Worm (Caenorhabditis elegans) whole organism, L2 larva: ENCODE measurements around the gene gst-35.

Experiments
- C34F6.9 ChIP-seq: fragments of 150-350 bp; optimal IDR thresholded peaks from 2 replicates; lab custom pipeline; 2014; ENCODE audit warnings: missing biosample characterization, missing genetic modification characterization
- F13H6.1 ChIP-seq: sonication (generic microtip); optimal IDR thresholded peaks from 2 replicates; lab custom pipeline; 2016; ENCODE audit warnings: missing genetic modification characterization, missing compliant biosample characterization
- R02D3.7 ChIP-seq: fragments of 150-350 bp; optimal IDR thresholded peaks from 2 replicates; lab custom pipeline; 2014; ENCODE audit warnings: missing biosample characterization, missing genetic modification characterization
- Y55F3AM.14 ChIP-seq: fragments of 200-800 bp; sonication (Bioruptor generic); optimal IDR thresholded peaks from 2 replicates; lab custom pipeline; 2018; ENCODE audit warnings: mild to moderate bottlenecking, missing genetic modification characterization, missing compliant biosample characterization
- ZK546.5 ChIP-seq: sonication (generic microtip); optimal IDR thresholded peaks from 2 replicates; lab custom pipeline; 2017; ENCODE audit warnings: missing biosample characterization, missing genetic modification characterization
- alr-1 ChIP-seq: fragments of 150-350 bp; optimal IDR thresholded peaks from 2 replicates; lab custom pipeline; 2014; ENCODE audit warnings: missing biosample characterization, missing genetic modification characterization
- aly-2 ChIP-seq: fragments of 150-350 bp; optimal IDR thresholded peaks from 2 replicates; lab custom pipeline; 2014; ENCODE audit warnings: missing biosample characterization, missing genetic modification characterization
- ama-1 ChIP-seq: fragments of 150-350 bp; optimal IDR thresholded peaks from 2 replicates; lab custom pipeline; 2018; ENCODE audit warnings: inconsistent platforms
- blmp-1 ChIP-seq: sonication (generic microtip); optimal IDR thresholded peaks from 2 replicates; lab custom pipeline; 2017; ENCODE audit warnings: missing genetic modification characterization, mild to moderate bottlenecking, missing compliant biosample characterization, antibody characterized with exemption, moderate library complexity; ENCODE audit not compliant: insufficient read depth
- ceh-16 ChIP-seq: fragments of 150-350 bp; optimal IDR thresholded peaks from 2 replicates; lab custom pipeline; 2014; ENCODE audit warnings: missing biosample characterization, missing genetic modification characterization
- ceh-82 ChIP-seq: fragments of 150-350 bp; optimal IDR thresholded peaks from 2 replicates; lab custom pipeline; 2014; ENCODE audit warnings: missing biosample characterization, missing genetic modification characterization
- crh-2 ChIP-seq: sonication (generic microtip); optimal IDR thresholded peaks from 2 replicates; lab custom pipeline; 2017; ENCODE audit warnings: missing biosample characterization, missing genetic modification characterization
- dmd-4 ChIP-seq: sonication (generic microtip); optimal IDR thresholded peaks from 2 replicates; lab custom pipeline; 2017; ENCODE audit warnings: missing biosample characterization, missing genetic modification characterization
- egl-27 ChIP-seq: sonication (generic microtip); optimal IDR thresholded peaks from 3 replicates; lab custom pipeline; 2017; ENCODE audit warnings: missing biosample characterization, missing genetic modification reagents, missing genetic modification characterization
- elt-1 ChIP-seq: fragments of 150-350 bp; optimal IDR thresholded peaks from 2 replicates; lab custom pipeline; 2014; ENCODE audit warnings: missing biosample characterization, missing genetic modification characterization
- elt-3 ChIP-seq: sonication (generic microtip); optimal IDR thresholded peaks from 2 replicates; lab custom pipeline; 2017; ENCODE audit warnings: missing biosample characterization, missing genetic modification characterization
- fos-1 ChIP-seq: fragments of 150-350 bp; optimal IDR thresholded peaks from 2 replicates; lab custom pipeline; 2014; ENCODE audit warnings: missing biosample characterization, missing genetic modification characterization
- lin-11 ChIP-seq: fragments of 150-350 bp; sonication (generic microtip); optimal IDR thresholded peaks from 2 replicates; lab custom pipeline; 2014; ENCODE audit warnings: missing biosample characterization, missing genetic modification characterization, inconsistent platforms, mixed read lengths
- lin-13 ChIP-seq: fragments of 150-350 bp; optimal IDR thresholded peaks from 2 replicates; lab custom pipeline; 2014; ENCODE audit warnings: missing biosample characterization, missing genetic modification reagents, missing genetic modification characterization
- lin-39 ChIP-seq: fragments of 150-350 bp; optimal IDR thresholded peaks from 2 replicates; lab custom pipeline; 2014; ENCODE audit warnings: missing biosample characterization, missing genetic modification reagents, missing genetic modification characterization
- lsy-2 ChIP-seq, 2 experiments: fragments of 150-350 bp in 1 of 2; sonication (generic microtip) in 1 of 2; optimal IDR thresholded peaks; 2 replicates each; lab custom pipeline; 2014 to 2017; ENCODE audit warnings: missing biosample characterization in 2 of 2, missing genetic modification characterization in 2 of 2
- mab-5 ChIP-seq: fragments of 150-350 bp; optimal IDR thresholded peaks from 2 replicates; lab custom pipeline; 2014; ENCODE audit warnings: missing biosample characterization, missing genetic modification characterization
- mbf-1 ChIP-seq: sonication (generic microtip); optimal IDR thresholded peaks from 2 replicates; lab custom pipeline; 2017; ENCODE audit warnings: missing biosample characterization, missing genetic modification characterization
- mdl-1 ChIP-seq, 2 experiments: fragments of 150-350 bp in 1 of 2; sonication (generic microtip) in 1 of 2; optimal IDR thresholded peaks; 2 replicates each; lab custom pipeline; 2017; ENCODE audit warnings: missing biosample characterization in 2 of 2, missing genetic modification characterization in 2 of 2
- nhr-10 ChIP-seq: sonication (generic microtip); optimal IDR thresholded peaks from 2 replicates; lab custom pipeline; 2017; ENCODE audit warnings: missing biosample characterization, missing genetic modification characterization
- nhr-11 ChIP-seq: fragments of 150-350 bp; optimal IDR thresholded peaks from 2 replicates; lab custom pipeline; 2014; ENCODE audit warnings: missing biosample characterization, missing genetic modification characterization
- nhr-12 ChIP-seq: fragments of 150-350 bp; optimal IDR thresholded peaks from 2 replicates; lab custom pipeline; 2014; ENCODE audit warnings: missing biosample characterization, missing genetic modification characterization
- nhr-129 ChIP-seq: fragments of 150-350 bp; optimal IDR thresholded peaks from 2 replicates; lab custom pipeline; 2014; ENCODE audit warnings: missing biosample characterization, missing genetic modification characterization
- nhr-23 ChIP-seq: fragments of 150-350 bp; optimal IDR thresholded peaks from 2 replicates; lab custom pipeline; 2014; ENCODE audit warnings: missing biosample characterization, missing genetic modification reagents, missing genetic modification characterization
- skn-1 ChIP-seq: sonication (generic microtip); optimal IDR thresholded peaks from 2 replicates; lab custom pipeline; 2017; ENCODE audit warnings: missing biosample characterization, missing genetic modification characterization
- sma-3 ChIP-seq: sonication (generic microtip); optimal IDR thresholded peaks from 2 replicates; lab custom pipeline; 2016; ENCODE audit warnings: missing genetic modification reagents, missing genetic modification characterization, missing compliant biosample characterization
- sma-9 ChIP-seq, 2 experiments: fragments of 150-350 bp in 1 of 2; sonication (generic microtip) in 1 of 2; optimal IDR thresholded peaks; 2 replicates each; lab custom pipeline; 2014 to 2016; ENCODE audit warnings: missing genetic modification characterization in 2 of 2, mild to moderate bottlenecking in 1 of 2, missing biosample characterization in 1 of 2, missing compliant biosample characterization in 1 of 2, missing genetic modification reagents in 1 of 2, moderate library complexity in 1 of 2
- snpc-4 ChIP-seq: fragments of 150-350 bp; optimal IDR thresholded peaks from 2 replicates; lab custom pipeline; 2014; ENCODE audit warnings: missing biosample characterization, missing genetic modification characterization
- unc-39 ChIP-seq: fragments of 150-350 bp; optimal IDR thresholded peaks from 2 replicates; lab custom pipeline; 2014; ENCODE audit warnings: missing biosample characterization, missing genetic modification characterization
- unc-55 ChIP-seq: fragments of 150-350 bp; sonication (generic microtip); optimal IDR thresholded peaks from 3 replicates; lab custom pipeline; 2014; ENCODE audit warnings: missing biosample characterization, missing genetic modification reagents, missing genetic modification characterization

Gene gst-35

DNA sequence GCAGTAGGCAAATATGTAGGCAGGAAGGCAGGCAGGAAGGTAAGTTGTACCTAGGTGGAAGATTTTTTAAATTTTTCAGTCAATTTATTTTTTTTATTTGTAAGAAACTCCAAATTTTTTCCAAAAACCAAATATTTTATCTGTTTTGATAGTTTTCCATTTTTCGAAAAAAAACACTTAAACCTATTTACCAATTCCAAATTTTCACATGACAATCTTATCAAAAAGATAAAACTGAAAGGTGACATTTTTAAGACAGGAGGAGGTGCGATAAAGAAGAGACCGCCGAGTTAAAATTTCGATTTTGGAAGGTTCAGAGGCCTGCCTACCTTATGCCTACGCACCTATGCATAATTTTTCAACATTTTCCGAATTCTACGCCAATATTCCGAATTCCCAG, 5.8 kb upstream of the gst-35 start:
- TF ChIP-seq snpc-4 (no peak), fos-1 (tag; lab: Kevin White, UChicago) (peak; percentile 7), dmd-4 (tag; lab: Kevin White, UChicago) (no peak), egl-27 (tag; lab: Kevin White, UChicago) (no peak), nhr-23 (no peak)

DNA sequence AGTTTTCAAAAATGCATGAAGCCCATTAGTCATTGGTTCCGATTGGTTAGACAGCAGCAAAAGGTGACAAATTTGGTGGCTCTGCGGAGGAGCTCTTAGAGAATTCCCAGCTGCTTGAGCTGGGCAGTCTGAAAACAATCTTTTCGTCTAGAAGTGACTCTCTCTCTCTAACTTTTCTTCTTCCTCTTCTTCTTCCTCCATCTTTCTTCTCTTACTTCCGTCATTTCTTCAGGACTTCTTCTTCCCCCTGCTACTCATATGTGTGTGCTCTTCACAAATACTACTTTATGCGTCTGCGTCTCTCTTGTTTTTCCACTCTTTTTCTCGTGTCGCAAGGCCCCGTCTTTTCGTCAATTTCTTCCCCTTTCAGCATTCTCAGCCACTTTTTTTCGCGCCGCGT, 4.8 kb upstream of the gst-35 start:
- TF ChIP-seq C34F6.9 (peak; percentile 76), sma-9 (GFP tag; optimal IDR thresholded peaks at IDR 0.05; lab: Kevin White, UChicago) (peak; percentile 45), sma-9 (tag; optimal IDR thresholded peaks at IDR 0.05; lab: Kevin White, UChicago) (no peak), lin-11 (tag; lab: Kevin White, UChicago) (no peak), nhr-23 (no peak), mdl-1 (tag; optimal IDR thresholded peaks at IDR 0.05; lab: Kevin White, UChicago) (no peak), mbf-1 (tag; lab: Kevin White, UChicago) (no peak), ZK546.5 (tag; lab: Kevin White, UChicago) (no peak), unc-55 (GFP tag; lab: Kevin White, UChicago) (peak; percentile 70), dmd-4 (tag; lab: Kevin White, UChicago) (no peak), ama-1 (lab: Kevin White, UChicago) (no peak), egl-27 (tag; lab: Kevin White, UChicago) (no peak), crh-2 (tag; lab: Kevin White, UChicago) (no peak), elt-3 (tag; lab: Kevin White, UChicago) (no peak), lsy-2 (tag; optimal IDR thresholded peaks at IDR 0.05; lab: Kevin White, UChicago) (peak in 1 of 2 experiments; percentile 25), elt-1 (no peak), nhr-129 (tag; lab: Kevin White, UChicago) (peak; percentile 45)

DNA sequence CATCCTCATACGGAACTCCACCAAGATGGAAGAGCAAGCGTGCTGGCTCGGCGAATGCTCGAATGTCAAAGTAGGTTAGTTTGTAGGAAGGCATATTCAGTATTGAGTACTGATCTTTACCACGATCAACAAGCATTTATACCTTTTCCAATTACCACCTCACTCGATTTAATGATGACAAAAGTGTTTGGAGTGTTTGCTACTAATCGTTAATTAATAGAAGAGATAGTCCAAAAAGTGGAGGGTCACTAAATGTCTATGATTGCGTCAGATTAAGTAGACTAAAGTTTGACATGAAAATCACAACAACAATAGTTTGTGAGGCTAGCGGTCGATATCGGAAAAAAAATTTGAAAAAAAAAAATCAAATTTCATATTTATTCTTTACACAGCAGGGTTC, 2.0 kb downstream of the gst-35 start, which contains the start of gene gst-34:
TSS of gene gst-34 (minus strand) at position 101 of the 400 bp plus-strand sequence.
- TF ChIP-seq lin-39 (no peak), dmd-4 (tag; lab: Kevin White, UChicago) (no peak), nhr-10 (no peak), nhr-12 (tag; lab: Kevin White, UChicago) (no peak), aly-2 (tag; lab: Kevin White, UChicago) (no peak), mab-5 (tag; lab: Kevin White, UChicago) (no peak), nhr-11 (no peak), ceh-82 (no peak), Y55F3AM.14 (GFP tag; lab: Kevin White, UChicago) (no peak), sma-3 (no peak), unc-55 (GFP tag; lab: Kevin White, UChicago) (no peak), elt-3 (tag; lab: Kevin White, UChicago) (no peak), egl-27 (tag; lab: Kevin White, UChicago) (no peak)

DNA sequence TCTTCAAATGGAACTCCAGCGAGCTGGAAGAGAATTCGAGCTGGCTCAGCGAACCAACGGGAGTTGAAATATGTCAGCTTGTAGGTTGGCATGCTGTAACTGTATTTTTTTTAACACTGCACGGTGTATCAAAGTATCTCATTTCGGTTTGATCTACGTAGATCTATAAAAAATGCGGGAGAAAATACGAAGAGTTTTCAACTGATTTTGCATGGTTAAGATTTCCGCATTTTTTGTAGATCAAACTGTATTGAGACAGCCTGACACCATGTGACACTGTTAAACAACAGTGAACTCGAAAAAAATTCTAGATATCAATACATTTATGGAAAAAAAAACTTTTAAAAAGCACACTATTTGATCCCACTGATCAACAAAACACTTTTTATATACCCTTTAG, 6.7 kb downstream of the gst-35 start, which contains the start of gene gst-32:
TSS of gene gst-32 (minus strand) at position 101 of the 400 bp plus-strand sequence.
- no peak for TF ChIP-seq fos-1 (tag; lab: Kevin White, UChicago)
- TF ChIP-seq alr-1 (tag; lab: Kevin White, UChicago) = no peak
- TF ChIP-seq unc-55 (GFP tag; lab: Kevin White, UChicago) = no peak
- no peak for TF ChIP-seq nhr-129 (tag; lab: Kevin White, UChicago)
- no peak for TF ChIP-seq ama-1 (lab: Kevin White, UChicago)
- no peak for TF ChIP-seq unc-39 (tag; lab: Kevin White, UChicago)
- no peak for TF ChIP-seq F13H6.1
- no peak for TF ChIP-seq sma-3
- TF ChIP-seq elt-3 (tag; lab: Kevin White, UChicago) = no peak
- TF ChIP-seq R02D3.7 = no peak
- TF ChIP-seq snpc-4 = no peak
- no peak for TF ChIP-seq nhr-23
- TF ChIP-seq lsy-2 (tag; optimal IDR thresholded peaks at IDR 0.05; lab: Kevin White, UChicago) = no peak
- TF ChIP-seq, all 48 proteins: peak for 0

DNA sequence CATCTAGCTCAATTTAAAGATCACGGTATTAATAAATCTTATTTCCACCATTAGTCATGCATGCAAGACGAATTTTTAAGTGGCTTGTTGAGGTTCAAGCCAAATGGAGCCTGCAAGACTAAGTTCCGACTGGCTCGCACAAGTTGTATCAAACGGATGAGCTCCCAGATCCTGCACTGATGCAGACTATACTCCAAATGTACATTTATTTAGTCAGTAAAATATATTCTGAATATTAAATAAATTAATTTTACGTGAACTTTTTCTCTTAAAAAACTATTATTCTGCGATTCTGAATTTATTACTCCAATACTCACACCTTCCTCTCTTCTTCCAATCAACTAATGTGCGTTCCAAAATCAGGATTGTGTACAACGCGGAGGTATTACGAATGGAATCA, 9.5 kb downstream of the gst-35 start, which contains the start of gene Y53F4B.36:
TSS of gene Y53F4B.36 (plus strand) at position 301 of the 400 bp plus-strand sequence.
- TF ChIP-seq sma-9 (GFP tag; optimal IDR thresholded peaks at IDR 0.05; lab: Kevin White, UChicago) (no peak), sma-9 (tag; optimal IDR thresholded peaks at IDR 0.05; lab: Kevin White, UChicago) (no peak), alr-1 (tag; lab: Kevin White, UChicago) (no peak), skn-1 (tag; lab: Kevin White, UChicago) (no peak), lsy-2 (tag; optimal IDR thresholded peaks at IDR 0.05; lab: Kevin White, UChicago) (no peak), ceh-16 (tag; lab: Kevin White, UChicago) (no peak), lin-13 (GFP tag; lab: Kevin White, UChicago) (no peak), blmp-1 (tag; lab: Kevin White, UChicago) (no peak)
